Worm (Caenorhabditis elegans): ENCODE results near the gene hmit-1.3.

Gene hmit-1.3

ce11 chrIII:3540424-3540823, 21.0 kb upstream of the hmit-1.3 start (continued):
- TF ChIP-seq ceh-27 (GFP tag; optimal IDR thresholded peaks at IDR 0.05) = peak; percentile 24
- no peak for TF ChIP-seq repo-1 (tag; optimal IDR thresholded peaks at IDR 0.05)
- no peak for TF ChIP-seq F52B5.7 (tag; optimal IDR thresholded peaks at IDR 0.05)
- TF ChIP-seq T07F8.4 (tag; optimal IDR thresholded peaks at IDR 0.05) = no peak
- peak; percentile 52 for TF ChIP-seq lsl-1 (GFP tag; optimal IDR thresholded peaks at IDR 0.05)
- TF ChIP-seq cebp-1 (GFP tag; IDR thresholded peaks at IDR 0.05) = no peak
- TF ChIP-seq cebp-1 (tag; optimal IDR thresholded peaks at IDR 0.05) = peak; percentile 41
- peak; percentile 15 for TF ChIP-seq ztf-26 (tag; optimal IDR thresholded peaks at IDR 0.05)
- TF ChIP-seq snpc-3.4 (tag; optimal IDR thresholded peaks at IDR 0.05) = no peak
- TF ChIP-seq madf-10 (tag; optimal IDR thresholded peaks at IDR 0.05) = peak; percentile 17

ce11 chrIII:3539499-3539898, 20.1 kb upstream of the hmit-1.3 start:
- no peak for TF ChIP-seq attf-5 (GFP tag; optimal IDR thresholded peaks at IDR 0.05)
- TF ChIP-seq die-1 (tag; optimal IDR thresholded peaks at IDR 0.05) = no peak
- no peak for TF ChIP-seq xnd-1 (tag; optimal IDR thresholded peaks at IDR 0.05)
- no peak for TF ChIP-seq F39B2.1 (GFP tag; IDR thresholded peaks at IDR 0.05)
- no peak for TF ChIP-seq madf-10 (tag; optimal IDR thresholded peaks at IDR 0.05)
- no peak for TF ChIP-seq lag-1 (GFP tag; IDR thresholded peaks at IDR 0.05)
- no peak for TF ChIP-seq ekl-4 (GFP tag; IDR thresholded peaks at IDR 0.05)
- TF ChIP-seq rpc-1 (optimal IDR thresholded peaks at IDR 0.05) = no peak
- TF ChIP-seq rpc-1 (tag; optimal IDR thresholded peaks at IDR 0.05) = no peak

ce11 chrIII:3537401-3537800, 18.0 kb upstream of the hmit-1.3 start, which contains the start of gene cfap-20:
cfap-20 (minus strand) TSS chrIII:3537501.
- TF ChIP-seq K11D2.4 (GFP tag; IDR thresholded peaks at IDR 0.05) (no peak), mcd-1 (GFP tag; IDR thresholded peaks at IDR 0.05) (peak; percentile 29; the same call in 1 of the 2 replicates), snpc-4 (GFP tag; optimal IDR thresholded peaks at IDR 0.05) (no peak), snpc-4 (tag; optimal IDR thresholded peaks at IDR 0.05) (no peak), dox-1 (GFP tag; IDR thresholded peaks at IDR 0.05) (no peak), egl-18 (GFP tag; IDR thresholded peaks at IDR 0.05) (0 out of 2 replicates have a peak, but pooled peaks have one; percentile 47)

ce11 chrIII:3534185-3534584, 14.8 kb upstream of the hmit-1.3 start:
- no peak for TF ChIP-seq snpc-4 (GFP tag; optimal IDR thresholded peaks at IDR 0.05)
- no peak for TF ChIP-seq snpc-4 (tag; optimal IDR thresholded peaks at IDR 0.05)
- peak; percentile 84 for TF ChIP-seq xnd-1 (tag; optimal IDR thresholded peaks at IDR 0.05)
- peak; percentile 48 for TF ChIP-seq F33H1.4 (GFP tag; IDR thresholded peaks at IDR 0.05)
- TF ChIP-seq ceh-91 (GFP tag; IDR thresholded peaks at IDR 0.05) = peak; percentile 46; the same call in 1 of the 2 replicates
- TF ChIP-seq aptf-3 (GFP tag; IDR thresholded peaks at IDR 0.05) = no peak
- TF ChIP-seq attf-6 (GFP tag; IDR thresholded peaks at IDR 0.05) = no peak
- TF ChIP-seq tlf-1 (GFP tag; optimal IDR thresholded peaks at IDR 0.05) = no peak
- TF ChIP-seq lin-54 (GFP tag; optimal IDR thresholded peaks at IDR 0.05) = peak; percentile 31
- TF ChIP-seq snpc-3.4 (tag; optimal IDR thresholded peaks at IDR 0.05) = no peak
- TF ChIP-seq K12H6.12 (tag; optimal IDR thresholded peaks at IDR 0.05) = no peak
- TF ChIP-seq D2030.7 (GFP tag; IDR thresholded peaks at IDR 0.05) = 0 out of 2 replicates have a peak, but pooled peaks have one; percentile 37
- TF ChIP-seq F57A8.1 (GFP tag; optimal IDR thresholded peaks at IDR 0.05) = no peak
- TF ChIP-seq sdz-38 (tag; optimal IDR thresholded peaks at IDR 0.05) = no peak
- no peak for TF ChIP-seq F39B2.1 (GFP tag; IDR thresholded peaks at IDR 0.05)
- no peak for TF ChIP-seq F23B12.7 (tag; optimal IDR thresholded peaks at IDR 0.05; ENCODE audit: insufficient read depth)
- no peak for TF ChIP-seq ztf-26 (tag; optimal IDR thresholded peaks at IDR 0.05)
- no peak for TF ChIP-seq F57C9.4 (tag; optimal IDR thresholded peaks at IDR 0.05)
- TF ChIP-seq madf-6 (GFP tag; IDR thresholded peaks at IDR 0.05) = peak; percentile 82
- TF ChIP-seq lsl-1 (GFP tag; optimal IDR thresholded peaks at IDR 0.05) = peak; percentile 96
- peak; percentile 50 for TF ChIP-seq madf-8 (GFP tag; conservative IDR thresholded peaks at IDR 0.05)
- TF ChIP-seq F37B4.10 (GFP tag; IDR thresholded peaks at IDR 0.05) = no peak
- peak; percentile 67 for TF ChIP-seq ceh-100 (GFP tag; IDR thresholded peaks at IDR 0.05)
- no peak for TF ChIP-seq ztf-25 (GFP tag; IDR thresholded peaks at IDR 0.05)
- 0 out of 2 replicates have a peak, but pooled peaks have one; percentile 27 for TF ChIP-seq pbrm-1 (GFP tag; IDR thresholded peaks at IDR 0.05)
